Worm (Caenorhabditis elegans) whole organism, L4/young adult: ENCODE results near the gene ZK813.7.

ENCODE experiments used
- dao-5 ChIP-seq: sonication (generic microtip); optimal IDR thresholded peaks from 2 replicates; lab custom pipeline; 2016; ENCODE audit warnings: missing genotype, missing genetic modification characterization, moderate library complexity, missing compliant biosample characterization
- him-1 ChIP-seq: sonication (generic microtip); optimal IDR thresholded peaks from 2 replicates; lab custom pipeline; 2016; ENCODE audit warnings: missing genotype, missing genetic modification reagents, missing genetic modification characterization, missing compliant biosample characterization

DNA sequence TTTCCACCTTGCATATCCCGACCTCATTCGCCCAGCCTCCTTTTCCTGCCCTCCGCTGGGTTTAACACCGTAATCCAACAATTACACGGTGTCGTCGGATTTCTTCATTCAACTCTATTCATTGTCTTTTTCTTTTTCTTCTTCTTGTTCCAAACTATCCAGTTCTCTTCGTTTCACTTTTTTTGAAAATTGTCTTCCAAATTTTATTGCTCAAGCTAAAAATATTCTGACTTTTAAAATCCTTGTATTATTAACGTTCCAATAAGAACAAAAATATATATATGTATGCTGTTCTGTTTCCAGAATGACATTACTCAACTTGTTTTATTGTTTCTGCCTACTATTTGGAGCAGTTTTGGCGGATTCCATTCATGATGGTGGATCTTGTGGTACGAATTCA lies 35.3 kb downstream of the ZK813.7 start, which contains the start of gene wrt-6:
- no peak for TF ChIP-seq him-1
- no peak for TF ChIP-seq dao-5 (tag; lab: Kevin White, UChicago)
